Fruit fly (Drosophila melanogaster) whole organism, embryonic: Measurements from ENCODE around the gene CG17801.

Source experiments
- Atf-2 ChIP-seq: fragments of 200-800 bp; sonication (Bioruptor generic); optimal IDR thresholded peaks from 2 replicates; lab custom pipeline; 2016; ENCODE audit warnings: missing biosample characterization, missing genetic modification characterization
- Bgb ChIP-seq: fragments of 200-800 bp; sonication (Bioruptor generic); IDR thresholded peaks from 2 replicates; pipeline ENCODE4 v1.3.6; 2022; ENCODE audit warnings: missing biosample characterization, missing genetic modification characterization; ENCODE audit not compliant: partially characterized antibody
- CG10462 ChIP-seq: fragments of 200-800 bp; sonication (Bioruptor generic); optimal IDR thresholded peaks from 2 replicates; lab custom pipeline; 2016; ENCODE audit warnings: missing biosample characterization, missing genetic modification characterization
- CG10543 ChIP-seq: fragments of 200-800 bp; sonication (Bioruptor generic); optimal IDR thresholded peaks from 3 replicates; lab custom pipeline; 2017; ENCODE audit warnings: missing biosample characterization, mild to moderate bottlenecking, missing genetic modification characterization, moderate library complexity
- CG10959 ChIP-seq: fragments of 200-800 bp; sonication (Bioruptor generic); IDR thresholded peaks from 2 replicates; pipeline ENCODE4 v1.3.6; 2022; ENCODE audit warnings: missing biosample characterization, missing genetic modification characterization
- CG11085 ChIP-seq: fragments of 200-800 bp; sonication (Bioruptor generic); IDR thresholded peaks from 2 replicates; pipeline ENCODE4 v1.3.6; 2022; ENCODE audit warnings: missing biosample characterization, missing genetic modification characterization
- CG12155 ChIP-seq: fragments of 200-800 bp; sonication (Bioruptor generic); optimal IDR thresholded peaks from 3 replicates; lab custom pipeline; 2016; ENCODE audit warnings: missing biosample characterization, missing genetic modification characterization
- CG14667 ChIP-seq: fragments of 200-800 bp; sonication (Bioruptor generic); IDR thresholded peaks from 2 replicates; pipeline ENCODE4 v1.3.6; 2022; ENCODE audit warnings: missing biosample characterization, missing genetic modification characterization
- CG14710 ChIP-seq: fragments of 200-800 bp; sonication (Bioruptor generic); optimal IDR thresholded peaks from 3 replicates; lab custom pipeline; 2019; ENCODE audit warnings: missing biosample characterization, mild to moderate bottlenecking, missing genetic modification characterization, moderate library complexity
- CG14965 ChIP-seq: fragments of 200-800 bp; sonication (Bioruptor generic); optimal IDR thresholded peaks from 2 replicates; lab custom pipeline; 2016; ENCODE audit warnings: missing biosample characterization, missing genetic modification characterization, borderline replicate concordance
- CG17186 ChIP-seq: fragments of 200-800 bp; sonication (Bioruptor generic); optimal IDR thresholded peaks from 3 replicates; lab custom pipeline; 2017; ENCODE audit warnings: missing biosample characterization, missing genetic modification reagents, missing genetic modification characterization
- CG17328 ChIP-seq: fragments of 200-800 bp; sonication (Bioruptor generic); IDR thresholded peaks from 2 replicates; pipeline ENCODE4 v1.3.6; 2022; ENCODE audit warnings: missing biosample characterization, missing genetic modification characterization
- CG18476 ChIP-seq: fragments of 200-800 bp; sonication (Bioruptor generic); optimal IDR thresholded peaks from 2 replicates; lab custom pipeline; 2016; ENCODE audit warnings: missing biosample characterization, mild to moderate bottlenecking, missing genetic modification characterization
- CG30020 ChIP-seq: fragments of 200-800 bp; optimal IDR thresholded peaks from 2 replicates; lab custom pipeline; 2019; ENCODE audit warnings: missing biosample characterization, mild to moderate bottlenecking, missing genetic modification characterization, moderate library complexity
- CG4820 ChIP-seq: fragments of 200-800 bp; sonication (Bioruptor generic); optimal IDR thresholded peaks from 3 replicates; lab custom pipeline; 2016; ENCODE audit warnings: missing biosample characterization, missing genetic modification characterization
- CG6175 ChIP-seq: fragments of 200-800 bp; sonication (Bioruptor generic); IDR thresholded peaks from 3 replicates; pipeline ENCODE4 v1.3.6; 2022; ENCODE audit warnings: missing biosample characterization, missing genetic modification characterization
- CG7271 ChIP-seq: fragments of 200-800 bp; sonication (Bioruptor generic); optimal IDR thresholded peaks from 2 replicates; lab custom pipeline; 2018; ENCODE audit warnings: missing biosample characterization, mild to moderate bottlenecking, missing genetic modification characterization, moderate library complexity
- CG7839 ChIP-seq: fragments of 200-800 bp; sonication (Bioruptor generic); optimal IDR thresholded peaks from 3 replicates; lab custom pipeline; 2018; ENCODE audit warnings: missing biosample characterization, mild to moderate bottlenecking, missing genetic modification characterization, moderate library complexity
- CrebB ChIP-seq: fragments of 200-800 bp; sonication (Bioruptor generic); optimal IDR thresholded peaks from 3 replicates; lab custom pipeline; 2018; ENCODE audit warnings: missing biosample characterization, mild to moderate bottlenecking, missing genetic modification characterization
- Dip2 ChIP-seq: fragments of 200-800 bp; sonication (Bioruptor generic); IDR thresholded peaks from 2 replicates; pipeline ENCODE4 v1.3.6; 2022; ENCODE audit warnings: missing biosample characterization, missing genetic modification characterization
- Dll ChIP-seq: fragments of 200-800 bp; sonication (Bioruptor generic); IDR thresholded peaks from 4 replicates; pipeline ENCODE4 v1.3.6; 2022; ENCODE audit warnings: missing biosample characterization, missing genetic modification characterization; ENCODE audit not compliant: partially characterized antibody
- Fer3 ChIP-seq: fragments of 200-800 bp; sonication (Bioruptor generic); optimal IDR thresholded peaks from 2 replicates; lab custom pipeline; 2018; ENCODE audit warnings: missing biosample characterization, mild to moderate bottlenecking, missing genetic modification characterization, moderate library complexity
- H15 ChIP-seq: fragments of 200-800 bp; sonication (Bioruptor generic); IDR thresholded peaks from 3 replicates; pipeline ENCODE4 v1.3.6; 2022; ENCODE audit warnings: missing biosample characterization, missing genetic modification characterization
- HLH3B ChIP-seq: fragments of 200-800 bp; sonication (Bioruptor generic); IDR thresholded peaks from 2 replicates; pipeline ENCODE4 v1.3.6; 2022; ENCODE audit warnings: missing biosample characterization, missing genetic modification characterization
- Lim3 ChIP-seq: fragments of 200-800 bp; sonication (Bioruptor generic); IDR thresholded peaks from 2 replicates; pipeline ENCODE4 v1.3.6; 2022; ENCODE audit warnings: missing biosample characterization, missing genetic modification characterization
- Lpt ChIP-seq: fragments of >200 bp; optimal IDR thresholded peaks from 2 replicates; lab custom pipeline; 2018; ENCODE audit warnings: missing biosample characterization, missing genetic modification characterization
- Max ChIP-seq: fragments of 200-800 bp; sonication (Bioruptor generic); optimal IDR thresholded peaks from 2 replicates; lab custom pipeline; 2016; ENCODE audit warnings: missing biosample characterization, mild to moderate bottlenecking, missing genetic modification characterization
- Mes4 ChIP-seq: fragments of 200-800 bp; sonication (Bioruptor generic); optimal IDR thresholded peaks from 2 replicates; lab custom pipeline; 2016; ENCODE audit warnings: missing biosample characterization, missing genetic modification characterization
- Mrtf ChIP-seq: fragments of 200-800 bp; sonication (Bioruptor generic); IDR thresholded peaks from 3 replicates; pipeline ENCODE4 v1.3.6; 2022; ENCODE audit warnings: missing biosample characterization, missing genetic modification characterization
- Rx ChIP-seq: fragments of 200-800 bp; sonication (Bioruptor generic); IDR thresholded peaks from 2 replicates; pipeline ENCODE4 v1.3.6; 2022; ENCODE audit warnings: missing biosample characterization, missing genetic modification characterization
- Sry-β ChIP-seq: fragments of 200-800 bp; sonication (Bioruptor generic); optimal IDR thresholded peaks from 2 replicates; lab custom pipeline; 2018; ENCODE audit warnings: missing biosample characterization, mild to moderate bottlenecking, missing genetic modification characterization, moderate library complexity
- ap ChIP-seq: fragments of 200-800 bp; sonication (Bioruptor generic); IDR thresholded peaks from 2 replicates; pipeline ENCODE4 v1.3.6; 2022; ENCODE audit warnings: missing biosample characterization, missing genetic modification characterization
- bbx ChIP-seq: fragments of 200-800 bp; sonication (Bioruptor generic); IDR thresholded peaks from 2 replicates; pipeline ENCODE4 v1.3.6; 2022; ENCODE audit warnings: missing biosample characterization, missing genetic modification characterization; ENCODE audit not compliant: partially characterized antibody
- bigmax ChIP-seq: fragments of 200-800 bp; sonication (Bioruptor generic); optimal IDR thresholded peaks from 2 replicates; lab custom pipeline; 2018; ENCODE audit warnings: missing biosample characterization, mild to moderate bottlenecking, missing genetic modification characterization
- corto ChIP-seq: fragments of 200-800 bp; sonication (Bioruptor generic); optimal IDR thresholded peaks from 2 replicates; lab custom pipeline; 2016; ENCODE audit warnings: missing biosample characterization, mild to moderate bottlenecking, missing genetic modification characterization, moderate library complexity
- crc ChIP-seq: fragments of 200-800 bp; sonication (Bioruptor generic); optimal IDR thresholded peaks from 2 replicates; lab custom pipeline; 2016; ENCODE audit warnings: missing biosample characterization, missing genetic modification characterization
- croc ChIP-seq: fragments of 200-800 bp; sonication (Bioruptor generic); conservative IDR thresholded peaks from 3 replicates; pipeline ENCODE4 v1.3.6; 2022; ENCODE audit warnings: missing biosample characterization, missing genetic modification characterization
- da ChIP-seq: fragments of 200-800 bp; sonication (Bioruptor generic); optimal IDR thresholded peaks from 2 replicates; lab custom pipeline; 2016; ENCODE audit warnings: missing biosample characterization, missing genetic modification characterization
- dysf ChIP-seq: fragments of 200-800 bp; sonication (Bioruptor generic); IDR thresholded peaks from 3 replicates; pipeline ENCODE4 v1.3.6; 2022; ENCODE audit warnings: missing biosample characterization, missing genetic modification characterization
- ewg ChIP-seq: fragments of 200-800 bp; sonication (Bioruptor generic); optimal IDR thresholded peaks from 3 replicates; lab custom pipeline; 2017; ENCODE audit warnings: mild to moderate bottlenecking, missing biosample characterization, missing genetic modification reagents, missing genetic modification characterization
- ham ChIP-seq: fragments of 200-800 bp; sonication (Bioruptor generic); IDR thresholded peaks from 2 replicates; pipeline ENCODE4 v1.3.6; 2022; ENCODE audit warnings: missing biosample characterization, missing genetic modification characterization
- hb ChIP-seq: fragments of 200-800 bp; sonication (Bioruptor generic); IDR thresholded peaks from 3 replicates; pipeline ENCODE4 v1.3.6; 2022; ENCODE audit warnings: missing biosample characterization, missing genetic modification characterization; ENCODE audit not compliant: partially characterized antibody
- kay ChIP-seq: fragments of 200-800 bp; sonication (Bioruptor generic); optimal IDR thresholded peaks from 2 replicates; lab custom pipeline; 2016; ENCODE audit warnings: missing biosample characterization, missing genetic modification characterization
- luna ChIP-seq: fragments of 200-800 bp; sonication (Bioruptor generic); optimal IDR thresholded peaks from 2 replicates; lab custom pipeline; 2016; ENCODE audit warnings: missing biosample characterization, missing genetic modification characterization
- nerfin-1 ChIP-seq: fragments of 200-800 bp; sonication (Bioruptor generic); optimal IDR thresholded peaks from 3 replicates; lab custom pipeline; 2019; ENCODE audit warnings: missing biosample characterization, mild to moderate bottlenecking, missing genetic modification characterization, moderate library complexity
- nom ChIP-seq: fragments of 200-800 bp; sonication (Bioruptor generic); optimal IDR thresholded peaks from 2 replicates; lab custom pipeline; 2017; ENCODE audit warnings: missing biosample characterization, missing genetic modification characterization, mild to moderate bottlenecking, moderate library complexity, missing genetic modification reagents
- pnt ChIP-seq: fragments of 200-800 bp; sonication (Bioruptor generic); optimal IDR thresholded peaks from 3 replicates; lab custom pipeline; 2016; ENCODE audit warnings: missing biosample characterization, missing genetic modification characterization
- sc ChIP-seq, 3 experiments: fragments of >200 bp in 2 of 3; fragments of 200-800 bp in 1 of 3; sonication (Bioruptor generic) in 1 of 3; optimal IDR thresholded peaks; 2 replicates in 2 of 3; 3 replicates in 1 of 3; lab custom pipeline; 2017; ENCODE audit warnings: mild to moderate bottlenecking in 1 of 3, missing biosample characterization in 1 of 3, missing genetic modification characterization in 1 of 3, missing genetic modification reagents in 1 of 3
- shn ChIP-seq: fragments of 200-800 bp; sonication (Bioruptor generic); optimal IDR thresholded peaks from 3 replicates; lab custom pipeline; 2016; ENCODE audit warnings: missing biosample characterization, missing genetic modification characterization
- sisA ChIP-seq: fragments of 200-800 bp; sonication (Bioruptor generic); IDR thresholded peaks from 2 replicates; pipeline ENCODE4 v1.3.6; 2022; ENCODE audit warnings: missing biosample characterization, missing genetic modification characterization
- ttk ChIP-seq: fragments of 200-800 bp; sonication (Bioruptor generic); IDR thresholded peaks from 2 replicates; pipeline ENCODE4 v2.1.2; 2022; ENCODE audit warnings: missing biosample characterization, missing genetic modification characterization

Gene CG17801

DNA sequence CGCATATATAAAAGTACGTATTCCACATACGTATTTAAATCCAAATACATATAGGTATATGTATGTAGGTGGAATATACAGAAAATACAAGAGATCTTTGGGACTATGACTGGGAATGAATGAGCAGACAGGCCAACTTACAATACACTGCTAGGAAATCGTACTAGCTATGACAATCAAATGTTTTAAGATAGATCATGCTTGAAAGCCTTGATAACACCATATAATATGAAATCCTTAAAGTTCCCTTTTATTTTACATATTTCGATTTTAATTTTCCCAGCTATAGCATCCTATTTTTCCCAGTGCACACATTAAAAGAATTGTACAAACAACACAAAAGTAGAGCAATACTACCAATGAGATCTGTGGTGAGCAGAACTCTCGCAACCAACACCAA, 25.5 kb downstream of the CG17801 start (continued):
- TF ChIP-seq Dll (GFP tag; lab: Robert Waterston, UW): no peak
- peak; percentile 55 for TF ChIP-seq CG10462 (GFP tag; lab: Kevin White, UChicago)
- peak; percentile 87 for TF ChIP-seq HLH3B (GFP tag; lab: Robert Waterston, UW)
- TF ChIP-seq ttk (GFP tag; lab: Robert Waterston, UW): peak; percentile 83
- TF ChIP-seq Mes4 (GFP tag; lab: Kevin White, UChicago): peak; percentile 44
- peak; percentile 84 for TF ChIP-seq CG4820 (GFP tag; lab: Kevin White, UChicago)
- TF ChIP-seq croc (GFP tag; lab: Robert Waterston, UW): peak; percentile 78
- no peak for TF ChIP-seq nom (GFP tag; lab: Kevin White, UChicago)
- TF ChIP-seq crc: peak; percentile 59
- TF ChIP-seq Max (GFP tag; lab: Kevin White, UChicago): peak; percentile 35
- TF ChIP-seq H15 (GFP tag; lab: Robert Waterston, UW): peak; percentile 85
- no peak for TF ChIP-seq Bgb (GFP tag; lab: Robert Waterston, UW)
- TF ChIP-seq CG14965 (GFP tag; lab: Kevin White, UChicago): no peak
- peak; percentile 83 for TF ChIP-seq CG14667 (GFP tag; lab: Robert Waterston, UW)
- TF ChIP-seq ap: peak; percentile 62
- TF ChIP-seq Dip2 (GFP tag; lab: Robert Waterston, UW): no peak
- peak; percentile 77 for TF ChIP-seq Rx (GFP tag; lab: Robert Waterston, UW)
- peak; percentile 80 for TF ChIP-seq sisA
- TF ChIP-seq CG7839 (tag; lab: Kevin White, UChicago): peak; percentile 90
- no peak for TF ChIP-seq hb (GFP tag; lab: Robert Waterston, UW)
- no peak for TF ChIP-seq sc (optimal IDR thresholded peaks at IDR 0.05; lab: Kevin White, UChicago)
- TF ChIP-seq sc (GFP tag; optimal IDR thresholded peaks at IDR 0.05; lab: Kevin White, UChicago): peak; percentile 15
- TF ChIP-seq CG7271: no peak
- peak; percentile 81 for TF ChIP-seq CG11085 (GFP tag; lab: Robert Waterston, UW)
- peak; percentile 43 for TF ChIP-seq CrebB (tag; lab: Kevin White, UChicago)
- peak; percentile 47 for TF ChIP-seq CG12155 (GFP tag; lab: Kevin White, UChicago)
- TF ChIP-seq CG17186: no peak
- peak; percentile 52 for TF ChIP-seq ewg (GFP tag; lab: Kevin White, UChicago)
- TF ChIP-seq dysf (GFP tag; lab: Robert Waterston, UW): peak; percentile 93
- no peak for TF ChIP-seq Sry-β
- peak; percentile 43 for TF ChIP-seq CG18476 (GFP tag; lab: Kevin White, UChicago)
- peak; percentile 85 for TF ChIP-seq CG10543 (GFP tag; lab: Kevin White, UChicago)
- TF ChIP-seq CG10959 (GFP tag; lab: Robert Waterston, UW): peak; percentile 56
- TF ChIP-seq Lim3: peak; percentile 55; the same call in 1 of the 2 replicates
- TF ChIP-seq CG17328 (GFP tag; lab: Robert Waterston, UW): peak; percentile 72
- no peak for TF ChIP-seq luna (GFP tag; lab: Kevin White, UChicago)
- TF ChIP-seq bigmax: no peak
- TF ChIP-seq da (GFP tag; lab: Kevin White, UChicago): peak; percentile 26
- peak; percentile 72 for TF ChIP-seq kay
- TF ChIP-seq Mrtf (GFP tag; lab: Robert Waterston, UW): peak; percentile 77
- peak; percentile 54 for TF ChIP-seq Atf-2 (GFP tag; lab: Kevin White, UChicago)
- peak; percentile 70; the same call in 1 of the 2 replicates for TF ChIP-seq ham
- no peak for TF ChIP-seq corto (GFP tag; lab: Kevin White, UChicago)
- peak; percentile 56 for TF ChIP-seq CG14710 (tag; lab: Kevin White, UChicago)
- TF ChIP-seq Fer3 (tag; lab: Kevin White, UChicago): peak; percentile 73
- TF ChIP-seq CG30020: peak; percentile 17
- TF ChIP-seq bbx: no peak
- TF ChIP-seq nerfin-1 (tag; lab: Kevin White, UChicago): peak; percentile 79
- peak; percentile 44 for TF ChIP-seq shn (GFP tag; lab: Kevin White, UChicago)
- TF ChIP-seq CG6175 (GFP tag; lab: Robert Waterston, UW): peak; percentile 68; the same call in 2 of the 3 replicates
- no peak for TF ChIP-seq Lpt (GFP tag; lab: Kevin White, UChicago)
- peak; percentile 83 for TF ChIP-seq pnt (GFP tag; lab: Kevin White, UChicago)
